Fruit fly (Drosophila melanogaster) whole organism, wandering third instar larva: ENCODE results near the gene CG2157.

Experiments
- Abd-B ChIP-seq: fragments of >200 bp; optimal IDR thresholded peaks from 2 replicates; lab custom pipeline; 2017; ENCODE audit warnings: missing biosample characterization, missing genetic modification characterization
- CG32264 ChIP-seq: fragments of 200-800 bp; sonication (Bioruptor generic); optimal IDR thresholded peaks from 2 replicates; lab custom pipeline; 2016; ENCODE audit warnings: missing biosample characterization, missing genetic modification characterization
- CG9705 ChIP-seq: fragments of 200-800 bp; sonication (Bioruptor generic); optimal IDR thresholded peaks from 2 replicates; lab custom pipeline; 2018; ENCODE audit warnings: missing biosample characterization, mild to moderate bottlenecking, missing genetic modification characterization
- CrebA ChIP-seq: fragments of 200-800 bp; sonication (Bioruptor generic); optimal IDR thresholded peaks from 2 replicates; lab custom pipeline; 2016; ENCODE audit warnings: missing biosample characterization, mild to moderate bottlenecking, missing genetic modification characterization, borderline replicate concordance
- Dfd ChIP-seq: fragments of >200 bp; optimal IDR thresholded peaks from 2 replicates; lab custom pipeline; 2017; ENCODE audit warnings: missing biosample characterization, missing genetic modification characterization
- Dif ChIP-seq: fragments of 200-275, 200-300 bp; sonication (Bioruptor generic); optimal IDR thresholded peaks from 2 replicates; lab custom pipeline; 2018; ENCODE audit warnings: missing biosample characterization, missing genetic modification characterization; ENCODE audit not compliant: partially characterized antibody
- GATAd ChIP-seq: sonication (Bioruptor generic); optimal IDR thresholded peaks from 2 replicates; lab custom pipeline; 2016; ENCODE audit warnings: missing biosample characterization, missing genetic modification characterization
- HLH106 ChIP-seq: fragments of 200-800 bp; optimal IDR thresholded peaks from 3 replicates; lab custom pipeline; 2019; ENCODE audit warnings: missing biosample characterization, mild to moderate bottlenecking, missing genetic modification characterization, moderate library complexity
- Hnf4 ChIP-seq: fragments of 200-800 bp; sonication (Bioruptor generic); optimal IDR thresholded peaks from 2 replicates; lab custom pipeline; 2016; ENCODE audit warnings: missing biosample characterization, mild to moderate bottlenecking, missing genetic modification characterization
- Hr78 ChIP-seq: fragments of >200 bp; optimal IDR thresholded peaks from 2 replicates; lab custom pipeline; 2017; ENCODE audit warnings: missing biosample characterization, missing genetic modification characterization
- Hr83 ChIP-seq: fragments of 200-300 bp; sonication (Bioruptor generic); optimal IDR thresholded peaks from 2 replicates; lab custom pipeline; 2016; ENCODE audit warnings: missing biosample characterization, mild to moderate bottlenecking, missing genetic modification characterization, moderate library complexity; ENCODE audit not compliant: poor library complexity, severe bottlenecking
- Jra ChIP-seq: sonication (Bioruptor generic); optimal IDR thresholded peaks from 2 replicates; lab custom pipeline; 2016; ENCODE audit warnings: missing biosample characterization, missing genetic modification characterization
- Mio ChIP-seq: sonication (Bioruptor generic); optimal IDR thresholded peaks from 2 replicates; lab custom pipeline; 2016; ENCODE audit warnings: missing biosample characterization, missing genetic modification characterization
- Myc ChIP-seq: fragments of >200 bp; optimal IDR thresholded peaks from 2 replicates; lab custom pipeline; 2017
- N ChIP-seq: fragments of >200 bp; optimal IDR thresholded peaks from 2 replicates; lab custom pipeline; 2018; ENCODE audit warnings: missing biosample characterization, missing external identifiers, missing genetic modification characterization
- OdsH ChIP-seq: fragments of 200-800 bp; sonication (Bioruptor generic); optimal IDR thresholded peaks from 2 replicates; lab custom pipeline; 2016; ENCODE audit warnings: missing biosample characterization, mild to moderate bottlenecking, missing genetic modification characterization
- Rel ChIP-seq, 2 experiments: fragments of 200-800 bp; sonication (Bioruptor generic) in 1 of 2; optimal IDR thresholded peaks; 2 replicates in 1 of 2; 3 replicates in 1 of 2; lab custom pipeline; 2016 to 2019; ENCODE audit warnings: mild to moderate bottlenecking in 2 of 2, missing biosample characterization in 2 of 2, missing genetic modification characterization in 2 of 2, moderate library complexity in 1 of 2
- Sp1 ChIP-seq: fragments of 200-800 bp; sonication (Bioruptor generic); optimal IDR thresholded peaks from 3 replicates; lab custom pipeline; 2019; ENCODE audit warnings: missing biosample characterization, mild to moderate bottlenecking, missing genetic modification characterization, moderate library complexity
- Vsx2 ChIP-seq: fragments of 200-300, 225-300 bp; sonication (Bioruptor generic); optimal IDR thresholded peaks from 2 replicates; lab custom pipeline; 2018; ENCODE audit warnings: missing biosample characterization, missing genetic modification characterization; ENCODE audit not compliant: partially characterized antibody
- br ChIP-seq: fragments of 200-800 bp; sonication (Bioruptor generic); optimal IDR thresholded peaks from 2 replicates; lab custom pipeline; 2016; ENCODE audit warnings: missing biosample characterization, missing genetic modification characterization
- brk ChIP-seq: fragments of 200-800 bp; sonication (Bioruptor generic); optimal IDR thresholded peaks from 2 replicates; lab custom pipeline; 2016; ENCODE audit warnings: missing biosample characterization, mild to moderate bottlenecking, missing genetic modification characterization
- dl ChIP-seq, 2 experiments: fragments of 175-275, 200-275 bp in 1 of 2; fragments of 200-275 bp in 1 of 2; sonication (Bioruptor generic); optimal IDR thresholded peaks; lab custom pipeline; 2018; ENCODE audit warnings: mild to moderate bottlenecking in 2 of 2, missing biosample characterization in 2 of 2, missing genetic modification characterization in 2 of 2, moderate library complexity in 2 of 2; ENCODE audit not compliant: partially characterized antibody in 2 of 2, insufficient read depth in 1 of 2
- dmrt93B ChIP-seq: fragments of 200-800 bp; sonication (Bioruptor generic); optimal IDR thresholded peaks from 2 replicates; lab custom pipeline; 2018; ENCODE audit warnings: missing biosample characterization, mild to moderate bottlenecking, missing genetic modification characterization
- dsf ChIP-seq: sonication (Bioruptor generic); optimal IDR thresholded peaks from 2 replicates; lab custom pipeline; 2016; ENCODE audit warnings: missing biosample characterization, missing genetic modification characterization, borderline replicate concordance
- ey ChIP-seq: fragments of 200-800 bp; sonication (Bioruptor generic); optimal IDR thresholded peaks from 2 replicates; lab custom pipeline; 2016; ENCODE audit warnings: missing biosample characterization, missing genetic modification characterization
- foxo ChIP-seq, 2 experiments: fragments of 200-800 bp; sonication (Bioruptor generic); optimal IDR thresholded peaks; 2 replicates in 1 of 2; 3 replicates in 1 of 2; lab custom pipeline; 2016 to 2017; ENCODE audit warnings: missing biosample characterization in 2 of 2, missing genetic modification characterization in 2 of 2
- fru ChIP-seq: fragments of 200-800 bp; sonication (Bioruptor generic); optimal IDR thresholded peaks from 3 replicates; lab custom pipeline; 2016; ENCODE audit warnings: missing biosample characterization, mild to moderate bottlenecking, missing genetic modification characterization
- h ChIP-seq: fragments of 200-800 bp; sonication (Bioruptor generic); optimal IDR thresholded peaks from 3 replicates; lab custom pipeline; 2016; ENCODE audit warnings: missing biosample characterization, mild to moderate bottlenecking, missing genetic modification characterization
- jim ChIP-seq: fragments of 175-275, 200-325 bp; sonication (Bioruptor generic); optimal IDR thresholded peaks from 2 replicates; lab custom pipeline; 2016; ENCODE audit warnings: missing biosample characterization, mild to moderate bottlenecking, missing genetic modification characterization
- lola ChIP-seq: fragments of >200 bp; optimal IDR thresholded peaks from 2 replicates; lab custom pipeline; 2017; ENCODE audit warnings: missing biosample characterization, missing genetic modification characterization
- pan ChIP-seq: fragments of >200 bp; optimal IDR thresholded peaks from 2 replicates; lab custom pipeline; 2017
- psq ChIP-seq: fragments of 200-800 bp; sonication (Bioruptor generic); optimal IDR thresholded peaks from 3 replicates; lab custom pipeline; 2017; ENCODE audit warnings: missing biosample characterization, mild to moderate bottlenecking, missing genetic modification characterization, moderate library complexity
- rgr ChIP-seq: fragments of 200-800 bp; sonication (Bioruptor generic); optimal IDR thresholded peaks from 3 replicates; lab custom pipeline; 2016; ENCODE audit warnings: missing biosample characterization, mild to moderate bottlenecking, missing genetic modification characterization
- sage ChIP-seq: fragments of 200-800 bp; sonication (Bioruptor generic); optimal IDR thresholded peaks from 2 replicates; lab custom pipeline; 2016; ENCODE audit warnings: missing biosample characterization, mild to moderate bottlenecking, missing genetic modification characterization
- sv ChIP-seq: fragments of 200-800 bp; sonication (Bioruptor generic); optimal IDR thresholded peaks from 3 replicates; lab custom pipeline; 2016; ENCODE audit warnings: missing biosample characterization, missing genetic modification characterization
- tai ChIP-seq: sonication (Bioruptor generic); optimal IDR thresholded peaks from 2 replicates; lab custom pipeline; 2016; ENCODE audit warnings: missing biosample characterization, missing genetic modification characterization
- usp ChIP-seq: fragments of >200 bp; optimal IDR thresholded peaks from 2 replicates; lab custom pipeline; 2017; ENCODE audit warnings: missing biosample characterization, missing genetic modification characterization
- woc ChIP-seq: sonication (Bioruptor generic); optimal IDR thresholded peaks from 2 replicates; lab custom pipeline; 2016; ENCODE audit warnings: missing biosample characterization, mild to moderate bottlenecking, missing genetic modification characterization

Gene CG2157

dm6 chrX:10847436-10847446 is 21.8 kb upstream of the CG2157 start, which contains the start of gene Pgls:
Gene Pgls, plus strand, starts transcription at chrX:10847438.
- TF ChIP-seq sv (GFP tag; lab: Kevin White, UChicago) (no peak), Mio (GFP tag; lab: Kevin White, UChicago) (no peak), HLH106 (tag; lab: Kevin White, UChicago) (no peak)

dm6 chrX:10847447-10847846 is 21.6 kb upstream of the CG2157 start:
- no peak for TF ChIP-seq dsf (GFP tag; lab: Kevin White, UChicago)
- TF ChIP-seq Abd-B (GFP tag; lab: Kevin White, UChicago), result no peak
- no peak for TF ChIP-seq N (GFP tag; lab: Kevin White, UChicago)
- TF ChIP-seq Hnf4 (GFP tag; lab: Kevin White, UChicago), result no peak
- no peak for TF ChIP-seq woc
- TF ChIP-seq tai (GFP tag; lab: Kevin White, UChicago), result no peak
- no peak for TF ChIP-seq HLH106 (tag; lab: Kevin White, UChicago)
- TF ChIP-seq dmrt93B (GFP tag; lab: Kevin White, UChicago), result no peak
- no peak for TF ChIP-seq h
- TF ChIP-seq dl (GFP tag; optimal IDR thresholded peaks at IDR 0.05; lab: Kevin White, UChicago; ENCODE audit: insufficient read depth in 1 of 2, partially characterized antibody in 2 of 2), result no peak
- no peak for TF ChIP-seq Sp1
- TF ChIP-seq, all 38 proteins: peak for 0

- TF ChIP-seq rgr (GFP tag; lab: Kevin White, UChicago), result peak; percentile 11
- no peak for TF ChIP-seq CrebA
Measured at dm6 chrX:10848565-10848964, 20.5 kb upstream of the CG2157 start, which contains the start of gene CG2202. Gene CG2202, plus strand, starts transcription at chrX:10848757.

- TF ChIP-seq jim (GFP tag; lab: Kevin White, UChicago), result no peak
- TF ChIP-seq dsf (GFP tag; lab: Kevin White, UChicago), result no peak
- TF ChIP-seq Hnf4 (GFP tag; lab: Kevin White, UChicago), result no peak
- TF ChIP-seq Dfd (GFP tag; lab: Kevin White, UChicago), result no peak
- TF ChIP-seq GATAd (GFP tag; lab: Kevin White, UChicago), result no peak
- no peak for TF ChIP-seq sage (GFP tag; lab: Kevin White, UChicago)
Measured at dm6 chrX:10854686-10855085, 14.4 kb upstream of the CG2157 start, which contains the start of gene feo. Gene feo, minus strand, starts transcription at chrX:10854869.

- TF ChIP-seq Jra (GFP tag; lab: Kevin White, UChicago) (no peak), sage (GFP tag; lab: Kevin White, UChicago) (no peak), Rel (GFP tag; optimal IDR thresholded peaks at IDR 0.05; lab: Kevin White, UChicago) (no peak), Rel (tag; optimal IDR thresholded peaks at IDR 0.05; lab: Kevin White, UChicago) (peak; percentile 73), ey (peak; percentile 63), Myc (lab: Kevin White, UChicago) (peak; percentile 16), Dif (GFP tag; lab: Kevin White, UChicago) (no peak), foxo (GFP tag; optimal IDR thresholded peaks at IDR 0.05; lab: Kevin White, UChicago) (peak in 1 of 2 experiments; percentile 72), pan (lab: Kevin White, UChicago) (no peak), lola (no peak), psq (GFP tag; lab: Kevin White, UChicago) (peak; percentile 39), br (GFP tag; lab: Kevin White, UChicago) (peak; percentile 25), brk (GFP tag; lab: Kevin White, UChicago) (no peak), CrebA (no peak), Hr78 (GFP tag; lab: Kevin White, UChicago) (no peak), dsf (GFP tag; lab: Kevin White, UChicago) (no peak), HLH106 (tag; lab: Kevin White, UChicago) (peak; percentile 58), Vsx2 (GFP tag; lab: Kevin White, UChicago) (no peak), Dfd (GFP tag; lab: Kevin White, UChicago) (no peak), tai (GFP tag; lab: Kevin White, UChicago) (no peak), CG32264 (no peak), sv (GFP tag; lab: Kevin White, UChicago) (peak; percentile 42), h (peak; percentile 62), Abd-B (GFP tag; lab: Kevin White, UChicago) (no peak), woc (peak; percentile 42), fru (GFP tag; lab: Kevin White, UChicago) (peak; percentile 55), dl (GFP tag; optimal IDR thresholded peaks at IDR 0.05; lab: Kevin White, UChicago; ENCODE audit: insufficient read depth in 1 of 2, partially characterized antibody in 2 of 2) (no peak), OdsH (GFP tag; lab: Kevin White, UChicago) (peak; percentile 7), N (GFP tag; lab: Kevin White, UChicago) (no peak), rgr (GFP tag; lab: Kevin White, UChicago) (peak; percentile 69), Hr83 (peak; percentile 30), dmrt93B (GFP tag; lab: Kevin White, UChicago) (no peak), GATAd (GFP tag; lab: Kevin White, UChicago) (peak; percentile 9), jim (GFP tag; lab: Kevin White, UChicago) (no peak), Sp1 (peak; percentile 41), Hnf4 (GFP tag; lab: Kevin White, UChicago) (no peak), CG9705 (GFP tag; lab: Kevin White, UChicago) (peak; percentile 57), usp (GFP tag; lab: Kevin White, UChicago) (no peak), Mio (GFP tag; lab: Kevin White, UChicago) (no peak)
- TF ChIP-seq, all 38 proteins: peak for 17
Measured at dm6 chrX:10857376-10857775, 11.7 kb upstream of the CG2157 start, which contains the start of the genes sofe and CG2186. Gene sofe, minus strand, starts transcription at chrX:10857413. Gene CG2186, plus strand, starts transcription at chrX:10857655.
